Worm (Caenorhabditis elegans) whole organism, early embryonic: Measurements from ENCODE around the gene nlp-30.

Source experiments
- ama-1 ChIP-seq: fragments of 150-350 bp; optimal IDR thresholded peaks from 2 replicates; lab custom pipeline; 2014
- ceh-13 ChIP-seq: fragments of 200-800 bp; sonication (Bioruptor generic); optimal IDR thresholded peaks from 2 replicates; lab custom pipeline; 2018; ENCODE audit warnings: mild to moderate bottlenecking, missing genetic modification characterization, missing compliant biosample characterization
- ceh-36 ChIP-seq: sonication (generic microtip); optimal IDR thresholded peaks from 2 replicates; lab custom pipeline; 2016; ENCODE audit warnings: missing genetic modification characterization, inconsistent platforms, missing compliant biosample characterization
- ets-7 ChIP-seq: sonication (generic microtip); optimal IDR thresholded peaks from 2 replicates; lab custom pipeline; 2016; ENCODE audit warnings: missing genotype, missing genetic modification characterization, missing compliant biosample characterization
- hnd-1 ChIP-seq: sonication (generic microtip); optimal IDR thresholded peaks from 2 replicates; lab custom pipeline; 2016; ENCODE audit warnings: missing genetic modification characterization, missing compliant biosample characterization
- scrt-1 ChIP-seq: fragments of 200-800 bp; sonication (Bioruptor generic); IDR thresholded peaks from 2 replicates; pipeline ENCODE4 v1.3.6; 2022; ENCODE audit warnings: missing genetic modification characterization, missing compliant biosample characterization
- tbx-37 ChIP-seq: fragments of 200-800 bp; sonication (Bioruptor generic); conservative IDR thresholded peaks from 2 replicates; pipeline ENCODE4 v1.3.6; 2022; ENCODE audit warnings: missing genetic modification reagents, missing genetic modification characterization, missing compliant biosample characterization

DNA sequence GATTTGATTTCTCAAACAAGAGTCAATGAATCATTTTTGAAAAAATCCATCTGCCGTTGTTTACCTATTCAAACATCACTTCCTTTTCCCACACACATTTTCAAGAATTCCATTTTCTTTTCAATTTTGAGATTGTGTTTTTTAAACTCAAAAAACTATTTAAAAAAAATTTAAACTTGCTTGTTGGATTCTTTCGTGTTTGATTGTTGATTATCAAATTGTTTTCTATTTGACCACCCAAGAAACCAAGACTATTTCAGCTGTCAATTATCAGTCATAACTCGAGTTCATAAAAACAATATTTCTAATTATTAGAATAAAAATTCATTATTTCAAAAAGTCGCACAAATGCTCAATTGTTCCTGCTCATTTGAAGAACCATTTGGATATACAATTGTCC is 23.4 kb downstream of the nlp-30 start, which contains the start of gene srh-8:
- TF ChIP-seq ets-7 (no peak), ceh-36 (no peak), ama-1 (lab: Kevin White, UChicago) (no peak), ceh-13 (no peak), hnd-1 (tag; lab: Kevin White, UChicago) (no peak), scrt-1 (GFP tag; lab: Robert Waterston, UW) (no peak), tbx-37 (GFP tag; lab: Robert Waterston, UW) (no peak)
